Worm (Caenorhabditis elegans): Measurements from ENCODE around the gene ZC190.5.
"Not testable (repeated sequence)": the region's sequence is repeated elsewhere in the genome, so short reads cannot be mapped to it uniquely, and the experiment has no call there.

DNA sequence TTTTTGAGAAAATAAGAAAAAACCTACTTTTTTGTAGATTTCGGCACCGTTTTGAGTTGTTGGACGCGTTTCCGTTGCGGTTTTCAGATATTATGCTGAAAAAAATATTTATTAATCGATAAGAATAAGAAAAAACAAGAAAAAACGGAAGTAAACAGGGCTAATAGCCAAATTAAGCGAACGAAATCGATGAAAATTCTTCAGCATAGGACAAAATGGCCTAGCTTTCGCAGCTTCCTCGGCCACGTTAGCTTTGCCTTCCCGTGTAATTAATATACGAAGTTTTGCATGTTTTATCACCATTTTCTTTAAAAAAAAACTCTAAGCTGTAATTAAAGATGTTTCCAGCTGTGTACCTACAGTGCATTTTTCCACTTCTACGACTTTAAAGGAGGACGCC, 22.8 kb upstream of the ZC190.5 start, which contains the start of gene ZC190.10:
- not testable (repeated sequence) for TF ChIP-seq nfya-1 (tag; optimal IDR thresholded peaks at IDR 0.05; ENCODE audit: borderline replicate concordance, insufficient read depth); mes-4 (tag; optimal IDR thresholded peaks at IDR 0.05); F39B2.1 (GFP tag; IDR thresholded peaks at IDR 0.05); snpc-4 (GFP tag; optimal IDR thresholded peaks at IDR 0.05); snpc-4 (tag; optimal IDR thresholded peaks at IDR 0.05); dpl-1 (GFP tag; optimal IDR thresholded peaks at IDR 0.05); efl-1 (GFP tag; optimal IDR thresholded peaks at IDR 0.05); madf-3 (GFP tag; IDR thresholded peaks at IDR 0.05); lin-54 (GFP tag; optimal IDR thresholded peaks at IDR 0.05); egl-18 (GFP tag; IDR thresholded peaks at IDR 0.05)
